Worm (Caenorhabditis elegans): ENCODE data around the gene gcst-1.

DNA sequence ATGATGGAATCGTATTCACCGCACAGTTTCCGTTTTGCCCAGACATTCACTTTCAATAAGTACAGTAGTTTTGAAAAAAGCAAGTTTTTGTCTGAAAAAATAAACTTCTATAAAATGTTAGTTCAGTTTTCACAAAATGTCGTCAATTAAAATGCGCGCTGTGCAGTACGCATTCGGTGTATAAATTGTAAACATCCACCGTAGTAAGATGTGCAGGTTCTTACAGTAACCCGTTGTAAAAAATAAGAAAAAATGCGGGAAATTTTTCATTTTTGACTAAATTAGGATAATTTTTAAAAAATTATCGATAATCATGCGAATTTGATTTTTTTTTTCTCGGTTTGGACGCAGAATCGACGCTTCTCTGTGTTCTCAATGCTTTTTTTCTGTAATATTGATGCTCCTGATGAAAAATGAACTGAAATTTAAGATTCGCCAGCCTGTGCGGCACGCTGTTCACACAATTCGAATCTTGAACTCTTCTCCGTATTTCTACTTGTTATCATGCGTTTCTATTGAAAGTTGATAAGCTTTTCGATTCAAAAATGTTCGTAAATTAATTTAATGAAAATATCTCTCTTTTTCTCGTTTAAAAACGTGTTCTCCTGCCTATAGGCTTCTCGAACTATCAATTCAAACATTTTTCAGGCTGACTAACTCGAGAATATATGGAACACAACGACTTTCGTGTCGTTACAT is 4.7 kb downstream of the gcst-1 start, which contains the start of gene rga-3:
- no peak for TF ChIP-seq nhr-11 (tag; optimal IDR thresholded peaks at IDR 0.05)
- TF ChIP-seq unc-86 (tag; optimal IDR thresholded peaks at IDR 0.05) = no peak
- TF ChIP-seq pqm-1 (tag; optimal IDR thresholded peaks at IDR 0.05) = no peak
- no peak for TF ChIP-seq hlh-15 (tag; optimal IDR thresholded peaks at IDR 0.05)
- no peak for TF ChIP-seq unc-55 (GFP tag; optimal IDR thresholded peaks at IDR 0.05)
- no peak for TF ChIP-seq fkh-10 (GFP tag; optimal IDR thresholded peaks at IDR 0.05)
- no peak for TF ChIP-seq ceh-18 (tag; optimal IDR thresholded peaks at IDR 0.05)
- no peak for TF ChIP-seq hlh-13 (GFP tag; optimal IDR thresholded peaks at IDR 0.05)
- TF ChIP-seq pag-3 (tag; optimal IDR thresholded peaks at IDR 0.05; ENCODE audit: borderline replicate concordance) = no peak
- TF ChIP-seq fkh-6 (tag; optimal IDR thresholded peaks at IDR 0.05) = no peak
- TF ChIP-seq odd-2 (tag; optimal IDR thresholded peaks at IDR 0.05) = no peak
- TF ChIP-seq sox-4 (tag; optimal IDR thresholded peaks at IDR 0.05) = no peak
- no peak for TF ChIP-seq ztf-16 (tag; optimal IDR thresholded peaks at IDR 0.05)

All from whole organism, late embryonic.